Worm (Caenorhabditis elegans) whole organism, mixed stage, embryonic: Measurements from ENCODE around the gene K05D4.9.

Experiments
- ces-1 ChIP-seq: fragments of 150-350 bp; optimal IDR thresholded peaks from 2 replicates; lab custom pipeline; 2014; ENCODE audit warnings: missing biosample characterization, missing genetic modification reagents, missing genetic modification characterization
- elt-3 ChIP-seq: fragments of 150-350 bp; optimal IDR thresholded peaks from 2 replicates; lab custom pipeline; 2014; ENCODE audit warnings: missing biosample characterization, missing genetic modification characterization
- flh-1 ChIP-seq: fragments of 200-800 bp; sonication (Bioruptor generic); optimal IDR thresholded peaks from 2 replicates; lab custom pipeline; 2018; ENCODE audit warnings: mild to moderate bottlenecking, missing genetic modification characterization, moderate library complexity, missing compliant biosample characterization
- sem-2 ChIP-seq: fragments of 200-800 bp; sonication (Bioruptor generic); optimal IDR thresholded peaks from 2 replicates; lab custom pipeline; 2018; ENCODE audit warnings: mild to moderate bottlenecking, missing genetic modification characterization, missing compliant biosample characterization
- sptf-1 ChIP-seq: sonication (generic microtip); optimal IDR thresholded peaks from 2 replicates; lab custom pipeline; 2017; ENCODE audit warnings: mild to moderate bottlenecking, missing genetic modification characterization, moderate library complexity, missing compliant biosample characterization

ce11 chrV:16175757-16176156 lies 4.1 kb upstream of the K05D4.9 start, which contains the start of gene cyp-33D1:
- TF ChIP-seq flh-1 (GFP tag; lab: Kevin White, UChicago): no peak
- no peak for TF ChIP-seq ces-1
- TF ChIP-seq sptf-1: no peak
- TF ChIP-seq sem-2 (GFP tag; lab: Kevin White, UChicago): no peak
- TF ChIP-seq elt-3: no peak
